Fruit fly (Drosophila melanogaster) whole organism, prepupa: ENCODE results near the gene Arpc3B.

Experiments
- Blimp-1 ChIP-seq: fragments of 200-800 bp; sonication (Bioruptor generic); optimal IDR thresholded peaks from 3 replicates; lab custom pipeline; 2017; ENCODE audit warnings: missing biosample characterization, missing genetic modification characterization, mild to moderate bottlenecking, moderate library complexity, missing genetic modification reagents
- CG10631 ChIP-seq: fragments of 200-800 bp; sonication (Bioruptor generic); optimal IDR thresholded peaks from 2 replicates; lab custom pipeline; 2016; ENCODE audit warnings: missing biosample characterization, missing genetic modification characterization
- CG10669 ChIP-seq: fragments of 200-800 bp; sonication (Bioruptor generic); optimal IDR thresholded peaks from 3 replicates; lab custom pipeline; 2018; ENCODE audit warnings: missing biosample characterization, mild to moderate bottlenecking, missing genetic modification characterization, moderate library complexity
- CG11762 ChIP-seq: fragments of 200-800 bp; sonication (Bioruptor generic); optimal IDR thresholded peaks from 3 replicates; lab custom pipeline; 2016; ENCODE audit warnings: missing biosample characterization, missing genetic modification characterization; ENCODE audit not compliant: insufficient read depth
- CG15336 ChIP-seq: fragments of 200-800 bp; sonication (Bioruptor generic); IDR thresholded peaks from 2 replicates; pipeline ENCODE4 v1.3.6; 2022; ENCODE audit warnings: missing biosample characterization, missing genetic modification characterization
- CG1621 ChIP-seq: fragments of 200-800 bp; sonication (Bioruptor generic); optimal IDR thresholded peaks from 3 replicates; lab custom pipeline; 2018; ENCODE audit warnings: missing biosample characterization, mild to moderate bottlenecking, missing genetic modification characterization
- CG3032 ChIP-seq: fragments of 200-800 bp; optimal IDR thresholded peaks from 2 replicates; lab custom pipeline; 2019; ENCODE audit warnings: missing biosample characterization, mild to moderate bottlenecking, missing genetic modification characterization, moderate library complexity
- CG31627 ChIP-seq: fragments of 200-800 bp; sonication (Bioruptor generic); optimal IDR thresholded peaks from 3 replicates; lab custom pipeline; 2016; ENCODE audit warnings: missing biosample characterization, missing genetic modification characterization
- CG32006 ChIP-seq: fragments of 200-800 bp; sonication (Bioruptor generic); optimal IDR thresholded peaks from 3 replicates; lab custom pipeline; 2017; ENCODE audit warnings: missing biosample characterization, mild to moderate bottlenecking, missing genetic modification characterization
- CG34406 ChIP-seq: fragments of 200-800 bp; sonication (Bioruptor generic); optimal IDR thresholded peaks from 3 replicates; lab custom pipeline; 2016; ENCODE audit warnings: missing biosample characterization, missing genetic modification characterization
- CG6163 ChIP-seq: fragments of 200-800 bp; sonication (Bioruptor generic); IDR thresholded peaks from 3 replicates; pipeline ENCODE4 v1.3.6; 2022; ENCODE audit warnings: missing biosample characterization, missing genetic modification characterization
- CG6792 ChIP-seq: fragments of 200-800 bp; sonication (Bioruptor generic); optimal IDR thresholded peaks from 3 replicates; lab custom pipeline; 2016; ENCODE audit warnings: missing biosample characterization, missing genetic modification characterization
- CG6808 ChIP-seq: fragments of 200-800 bp; sonication (Bioruptor generic); optimal IDR thresholded peaks from 3 replicates; lab custom pipeline; 2017; ENCODE audit warnings: missing biosample characterization, missing genetic modification characterization, mild to moderate bottlenecking, moderate library complexity, missing genetic modification reagents
- CG6854 ChIP-seq: fragments of 200-800 bp; sonication (Bioruptor generic); optimal IDR thresholded peaks from 2 replicates; lab custom pipeline; 2017; ENCODE audit warnings: missing biosample characterization, mild to moderate bottlenecking, missing genetic modification characterization
- CG7368 ChIP-seq: fragments of 200-800 bp; sonication (Bioruptor generic); optimal IDR thresholded peaks from 3 replicates; lab custom pipeline; 2016; ENCODE audit warnings: missing biosample characterization, missing genetic modification characterization
- CG8119 ChIP-seq: fragments of 200-800 bp; sonication (Bioruptor generic); IDR thresholded peaks from 3 replicates; pipeline ENCODE4 v1.3.6; 2022; ENCODE audit warnings: missing biosample characterization, missing genetic modification characterization
- CG8319 ChIP-seq: fragments of 200-800 bp; sonication (Bioruptor generic); optimal IDR thresholded peaks from 3 replicates; lab custom pipeline; 2016; ENCODE audit warnings: missing biosample characterization, missing genetic modification characterization
- CG8632 ChIP-seq: fragments of 200-800 bp; sonication (Bioruptor generic); optimal IDR thresholded peaks from 3 replicates; lab custom pipeline; 2016; ENCODE audit warnings: missing biosample characterization, missing genetic modification characterization
- CG9139 ChIP-seq: fragments of 200-800 bp; sonication (Bioruptor generic); optimal IDR thresholded peaks from 3 replicates; lab custom pipeline; 2017; ENCODE audit warnings: missing biosample characterization, mild to moderate bottlenecking, missing genetic modification characterization
- Eip75B ChIP-seq: fragments of 200-800 bp; sonication (Bioruptor generic); optimal IDR thresholded peaks from 3 replicates; lab custom pipeline; 2016; ENCODE audit warnings: missing biosample characterization, missing genetic modification characterization
- Eip78C ChIP-seq: fragments of 200-800 bp; sonication (Bioruptor generic); peaks from one replicate; lab custom pipeline; 2016; ENCODE audit warnings: missing biosample characterization, missing genetic modification characterization
- Eip93F ChIP-seq: fragments of 200-800 bp; sonication (Bioruptor generic); optimal IDR thresholded peaks from 2 replicates; lab custom pipeline; 2016; ENCODE audit warnings: missing biosample characterization, mild to moderate bottlenecking, missing genetic modification characterization
- Ets21C ChIP-seq: fragments of 200-800 bp; sonication (Bioruptor generic); optimal IDR thresholded peaks from 3 replicates; lab custom pipeline; 2016; ENCODE audit warnings: missing biosample characterization, missing genetic modification characterization
- Ets96B ChIP-seq: fragments of 200-800 bp; optimal IDR thresholded peaks from 2 replicates; lab custom pipeline; 2019; ENCODE audit warnings: missing biosample characterization, mild to moderate bottlenecking, missing genetic modification characterization, moderate library complexity
- Gug ChIP-seq: fragments of 200-800 bp; sonication (Bioruptor generic); IDR thresholded peaks from 2 replicates; pipeline ENCODE4 v1.3.6; 2022; ENCODE audit warnings: missing biosample characterization, missing genetic modification characterization
- Hr4 ChIP-seq: fragments of 200-800 bp; sonication (Bioruptor generic); optimal IDR thresholded peaks from 3 replicates; lab custom pipeline; 2016; ENCODE audit warnings: missing biosample characterization, missing genetic modification characterization
- Lpt ChIP-seq: fragments of 200-800 bp; sonication (Bioruptor generic); optimal IDR thresholded peaks from 3 replicates; lab custom pipeline; 2016; ENCODE audit warnings: missing biosample characterization, missing genetic modification characterization
- Met ChIP-seq: fragments of 200-800 bp; sonication (Bioruptor generic); optimal IDR thresholded peaks from 3 replicates; lab custom pipeline; 2016; ENCODE audit warnings: missing biosample characterization, missing genetic modification characterization
- OdsH ChIP-seq: fragments of 200-800 bp; sonication (Bioruptor generic); optimal IDR thresholded peaks from 3 replicates; lab custom pipeline; 2016; ENCODE audit warnings: missing biosample characterization, missing genetic modification characterization
- Smox ChIP-seq: fragments of 200-800 bp; sonication (Bioruptor generic); optimal IDR thresholded peaks from 3 replicates; lab custom pipeline; 2016; ENCODE audit warnings: missing biosample characterization, missing genetic modification characterization
- Sox102F ChIP-seq: fragments of 200-800 bp; sonication (Bioruptor generic); optimal IDR thresholded peaks from 2 replicates; lab custom pipeline; 2016; ENCODE audit warnings: missing biosample characterization, mild to moderate bottlenecking, missing genetic modification characterization
- Sox14 ChIP-seq: fragments of 200-800 bp; sonication (Bioruptor generic); optimal IDR thresholded peaks from 3 replicates; lab custom pipeline; 2016; ENCODE audit warnings: missing biosample characterization, missing genetic modification characterization
- achi ChIP-seq: fragments of 200-800 bp; sonication (Bioruptor generic); optimal IDR thresholded peaks from 3 replicates; lab custom pipeline; 2016; ENCODE audit warnings: missing biosample characterization, missing genetic modification characterization
- acj6 ChIP-seq: fragments of 200-800 bp; sonication (Bioruptor generic); optimal IDR thresholded peaks from 3 replicates; lab custom pipeline; 2016; ENCODE audit warnings: missing biosample characterization, missing genetic modification characterization
- cyc ChIP-seq: fragments of 200-800 bp; sonication (Bioruptor generic); optimal IDR thresholded peaks from 3 replicates; lab custom pipeline; 2016; ENCODE audit warnings: missing biosample characterization, missing genetic modification characterization
- dac ChIP-seq: fragments of 200-800 bp; sonication (Bioruptor generic); optimal IDR thresholded peaks from 2 replicates; lab custom pipeline; 2017; ENCODE audit warnings: missing biosample characterization, mild to moderate bottlenecking, missing genetic modification characterization
- dsx ChIP-seq: fragments of 200-800 bp; optimal IDR thresholded peaks from 3 replicates; lab custom pipeline; 2019; ENCODE audit warnings: missing biosample characterization, mild to moderate bottlenecking, missing genetic modification characterization, moderate library complexity; ENCODE audit not compliant: poor library complexity, severe bottlenecking
- esn ChIP-seq: fragments of 200-800 bp; sonication (Bioruptor generic); optimal IDR thresholded peaks from 2 replicates; lab custom pipeline; 2016; ENCODE audit warnings: missing biosample characterization, mild to moderate bottlenecking, missing genetic modification characterization, moderate library complexity
- fd59A ChIP-seq: fragments of 200-800 bp; sonication (Bioruptor generic); optimal IDR thresholded peaks from 2 replicates; lab custom pipeline; 2017; ENCODE audit warnings: missing biosample characterization, mild to moderate bottlenecking, missing genetic modification characterization, missing genetic modification reagents
- fd85E ChIP-seq: fragments of 200-800 bp; sonication (Bioruptor generic); optimal IDR thresholded peaks from 3 replicates; lab custom pipeline; 2016; ENCODE audit warnings: missing biosample characterization, missing genetic modification characterization
- fkh ChIP-seq: fragments of 200-800 bp; sonication (Bioruptor generic); optimal IDR thresholded peaks from 3 replicates; lab custom pipeline; 2017; ENCODE audit warnings: missing biosample characterization, mild to moderate bottlenecking, missing genetic modification characterization, moderate library complexity
- lz ChIP-seq: fragments of 200-800 bp; sonication (Bioruptor generic); optimal IDR thresholded peaks from 3 replicates; lab custom pipeline; 2016; ENCODE audit warnings: missing biosample characterization, missing genetic modification characterization
- spab ChIP-seq: fragments of 200-800 bp; sonication (Bioruptor generic); optimal IDR thresholded peaks from 2 replicates; lab custom pipeline; 2017; ENCODE audit warnings: missing biosample characterization, mild to moderate bottlenecking, missing genetic modification characterization, missing genetic modification reagents
- ss ChIP-seq, 2 experiments: fragments of 200-800 bp; sonication (Bioruptor generic); optimal IDR thresholded peaks; 2 replicates in 1 of 2; 3 replicates in 1 of 2; lab custom pipeline; 2017 to 2018; ENCODE audit warnings: mild to moderate bottlenecking in 2 of 2, missing biosample characterization in 2 of 2, missing genetic modification characterization in 2 of 2, moderate library complexity in 1 of 2
- topi ChIP-seq: fragments of 200-800 bp; sonication (Bioruptor generic); optimal IDR thresholded peaks from 3 replicates; lab custom pipeline; 2016; ENCODE audit warnings: missing biosample characterization, missing genetic modification characterization
- vri ChIP-seq: fragments of 200-800 bp; sonication (Bioruptor generic); optimal IDR thresholded peaks from 3 replicates; lab custom pipeline; 2016; ENCODE audit warnings: missing biosample characterization, mild to moderate bottlenecking, missing genetic modification characterization

The Arpc3B gene

DNA sequence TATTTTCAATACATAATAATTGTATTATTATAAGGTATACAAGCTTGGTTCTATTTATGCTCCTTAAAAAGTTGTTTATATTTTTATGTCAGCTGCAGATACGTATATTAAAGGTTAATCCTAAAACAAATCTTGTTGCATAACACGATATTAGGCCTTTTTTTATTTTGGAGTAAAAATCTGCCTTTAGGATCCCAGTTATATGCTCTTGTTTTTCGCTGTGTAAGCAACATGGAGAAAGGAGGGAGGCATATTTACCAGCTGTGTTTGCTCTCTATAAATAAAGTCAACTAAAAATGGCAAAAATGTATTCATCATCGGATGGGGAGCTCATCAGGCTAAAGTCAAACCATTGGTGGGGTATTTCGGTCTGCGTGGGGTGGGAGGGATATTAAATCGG is 15.9 kb upstream of the Arpc3B start (continued):
- TF ChIP-seq CG6163 (GFP tag; lab: Robert Waterston, UW) (0 out of 3 replicates have a peak, but pooled peaks have one; percentile 21), dac (GFP tag; lab: Kevin White, UChicago) (no peak), fkh (GFP tag; lab: Kevin White, UChicago) (peak; percentile 55), OdsH (GFP tag; lab: Kevin White, UChicago) (peak; percentile 45), Eip75B (GFP tag; lab: Kevin White, UChicago) (peak; percentile 9), CG9139 (GFP tag; lab: Kevin White, UChicago) (peak; percentile 3), Blimp-1 (GFP tag; lab: Kevin White, UChicago) (no peak), CG32006 (GFP tag; lab: Kevin White, UChicago) (peak; percentile 50), Met (peak; percentile 19), vri (GFP tag; lab: Kevin White, UChicago) (no peak), CG15336 (GFP tag; lab: Robert Waterston, UW) (peak; percentile 40; the same call in 1 of the 2 replicates), Ets21C (no peak), CG11762 (GFP tag; lab: Kevin White, UChicago) (no peak), Lpt (GFP tag; lab: Kevin White, UChicago) (no peak), CG31627 (GFP tag; lab: Kevin White, UChicago) (peak; percentile 16), lz (no peak), Eip93F (no peak), acj6 (GFP tag; lab: Kevin White, UChicago) (peak; percentile 13), ss (GFP tag; optimal IDR thresholded peaks at IDR 0.05; lab: Kevin White, UChicago) (peak; percentile 30 to 34), Sox102F (GFP tag; lab: Kevin White, UChicago) (no peak), Ets96B (tag; lab: Kevin White, UChicago) (peak; percentile 0), CG6792 (GFP tag; lab: Kevin White, UChicago) (peak; percentile 34), Gug (GFP tag; lab: Robert Waterston, UW) (no peak), topi (GFP tag; lab: Kevin White, UChicago) (peak; percentile 18), cyc (peak; percentile 7), CG8119 (GFP tag; lab: Robert Waterston, UW) (no peak), CG8632 (GFP tag; lab: Kevin White, UChicago) (peak; percentile 11), Smox (peak; percentile 36)
- TF ChIP-seq, all 60 proteins: peak for 32

DNA sequence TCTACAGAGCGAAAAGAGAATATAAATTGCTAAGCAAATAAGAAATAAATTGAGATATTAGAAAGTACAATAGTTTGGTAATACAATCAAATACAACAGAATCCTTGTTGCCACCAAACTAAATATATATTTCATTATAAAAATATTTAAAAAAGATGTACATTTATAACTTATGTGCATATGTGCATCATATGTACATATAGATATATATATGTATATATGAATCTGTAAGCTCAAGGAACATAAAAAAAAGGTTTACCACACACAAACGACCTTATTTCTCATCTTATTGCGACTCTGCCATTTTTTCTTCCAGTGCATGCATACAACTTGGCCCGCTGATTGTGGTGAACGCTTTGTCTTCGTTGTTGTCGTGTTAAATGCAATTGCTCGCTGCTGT is 7.7 kb upstream of the Arpc3B start:
- TF ChIP-seq dac (GFP tag; lab: Kevin White, UChicago): no peak
- TF ChIP-seq dsx (GFP tag; lab: Kevin White, UChicago): peak; percentile 45
- peak; percentile 87 for TF ChIP-seq CG8119 (GFP tag; lab: Robert Waterston, UW)
- TF ChIP-seq Smox: peak; percentile 37
- peak; percentile 32 for TF ChIP-seq Hr4 (GFP tag; lab: Kevin White, UChicago)
- no peak for TF ChIP-seq vri (GFP tag; lab: Kevin White, UChicago)
- TF ChIP-seq Eip78C (GFP tag; lab: Kevin White, UChicago): peak; percentile 87
- no peak for TF ChIP-seq CG1621
- TF ChIP-seq CG15336 (GFP tag; lab: Robert Waterston, UW): peak; percentile 77
- peak; percentile 81 for TF ChIP-seq CG8632 (GFP tag; lab: Kevin White, UChicago)
- TF ChIP-seq Ets21C: no peak
- no peak for TF ChIP-seq Eip75B (GFP tag; lab: Kevin White, UChicago)
- TF ChIP-seq achi (GFP tag; lab: Kevin White, UChicago): peak; percentile 79
- no peak for TF ChIP-seq CG6854 (GFP tag; lab: Kevin White, UChicago)
- peak; percentile 33 for TF ChIP-seq CG8319
- TF ChIP-seq fd85E (GFP tag; lab: Kevin White, UChicago): no peak
- TF ChIP-seq fd59A (GFP tag; lab: Kevin White, UChicago): peak; percentile 26
- peak; percentile 73 for TF ChIP-seq acj6 (GFP tag; lab: Kevin White, UChicago)
- peak; percentile 83 for TF ChIP-seq CG32006 (GFP tag; lab: Kevin White, UChicago)
- peak; percentile 3 to 72 for TF ChIP-seq ss (GFP tag; optimal IDR thresholded peaks at IDR 0.05; lab: Kevin White, UChicago)
- peak; percentile 12 for TF ChIP-seq CG6808 (GFP tag; lab: Kevin White, UChicago)
- peak; percentile 1 for TF ChIP-seq Blimp-1 (GFP tag; lab: Kevin White, UChicago)
- peak; percentile 81 for TF ChIP-seq CG34406 (GFP tag; lab: Kevin White, UChicago)
- peak; percentile 29 for TF ChIP-seq spab (GFP tag; lab: Kevin White, UChicago)
- TF ChIP-seq CG10669 (GFP tag; lab: Kevin White, UChicago): peak; percentile 35
- peak; percentile 71 for TF ChIP-seq CG10631
- TF ChIP-seq CG9139 (GFP tag; lab: Kevin White, UChicago): no peak
- peak; percentile 82 for TF ChIP-seq OdsH (GFP tag; lab: Kevin White, UChicago)
- peak; percentile 49 for TF ChIP-seq CG11762 (GFP tag; lab: Kevin White, UChicago)
- TF ChIP-seq Ets96B (tag; lab: Kevin White, UChicago): peak; percentile 41
- peak; percentile 13 for TF ChIP-seq Sox14 (GFP tag; lab: Kevin White, UChicago)
- peak; percentile 43 for TF ChIP-seq Sox102F (GFP tag; lab: Kevin White, UChicago)
- peak; percentile 61 for TF ChIP-seq Lpt (GFP tag; lab: Kevin White, UChicago)
- peak; percentile 42 for TF ChIP-seq CG7368 (GFP tag; lab: Kevin White, UChicago)
- peak; percentile 71 for TF ChIP-seq esn (GFP tag; lab: Kevin White, UChicago)
- TF ChIP-seq CG3032 (tag; lab: Kevin White, UChicago): peak; percentile 42
- no peak for TF ChIP-seq fkh (GFP tag; lab: Kevin White, UChicago)
